Worm (Caenorhabditis elegans): ENCODE measurements around the gene C17C3.5.

Gene C17C3.5

DNA sequence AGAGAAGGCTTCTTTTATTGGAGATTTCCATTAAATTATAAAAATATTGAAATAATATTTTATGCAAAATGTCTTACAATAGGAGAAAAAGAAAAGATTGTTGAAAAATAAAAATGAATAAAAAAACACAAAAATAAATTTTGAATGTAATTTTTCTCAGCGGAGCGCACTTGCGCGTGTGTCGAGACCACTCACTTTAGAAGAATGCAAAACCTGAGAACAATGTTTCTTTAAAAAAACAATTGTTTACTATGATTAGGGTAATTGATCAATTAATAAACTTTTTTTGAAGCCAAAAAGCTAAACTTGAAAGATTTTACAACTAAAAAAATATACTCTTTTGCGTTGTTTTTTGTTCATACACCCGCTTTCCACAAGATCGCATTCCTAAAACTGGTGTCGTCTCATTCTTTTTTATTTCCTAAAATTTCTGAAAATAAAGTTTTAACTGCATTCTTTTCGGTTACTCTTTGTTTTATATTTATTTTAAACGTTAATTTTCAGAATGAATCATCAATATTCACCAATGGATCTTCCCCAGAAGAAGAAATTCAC, 42.7 kb downstream of the C17C3.5 start, which contains the start of gene ttc-4:
ttc-4 (plus strand) TSS at position 505 of the 555 bp plus-strand sequence.
- TF ChIP-seq nhr-21 (tag; optimal IDR thresholded peaks at IDR 0.05) (no peak), blmp-1 (tag; optimal IDR thresholded peaks at IDR 0.05; ENCODE audit: insufficient read depth) (no peak), fos-1 (tag; optimal IDR thresholded peaks at IDR 0.05) (peak; percentile 25), mbf-1 (tag; optimal IDR thresholded peaks at IDR 0.05) (no peak), nhr-129 (tag; optimal IDR thresholded peaks at IDR 0.05) (peak; percentile 27), Y55F3AM.14 (GFP tag; optimal IDR thresholded peaks at IDR 0.05) (no peak), lin-13 (GFP tag; optimal IDR thresholded peaks at IDR 0.05) (peak; percentile 27), nhr-6 (tag; optimal IDR thresholded peaks at IDR 0.05) (no peak), sma-3 (GFP tag; optimal IDR thresholded peaks at IDR 0.05) (peak; percentile 20), sma-9 (GFP tag; optimal IDR thresholded peaks at IDR 0.05) (no peak), sma-9 (tag; optimal IDR thresholded peaks at IDR 0.05) (no peak), R02D3.7 (tag; optimal IDR thresholded peaks at IDR 0.05) (no peak), snpc-4 (tag; optimal IDR thresholded peaks at IDR 0.05) (no peak), dmd-4 (tag; optimal IDR thresholded peaks at IDR 0.05) (no peak), aly-2 (tag; optimal IDR thresholded peaks at IDR 0.05) (no peak), crh-2 (tag; optimal IDR thresholded peaks at IDR 0.05) (peak; percentile 28), alr-1 (tag; optimal IDR thresholded peaks at IDR 0.05) (no peak), lin-39 (tag; optimal IDR thresholded peaks at IDR 0.05) (no peak), ceh-16 (tag; optimal IDR thresholded peaks at IDR 0.05) (no peak), peb-1 (tag; optimal IDR thresholded peaks at IDR 0.05) (no peak), nhr-25 (tag; optimal IDR thresholded peaks at IDR 0.05) (peak; percentile 22), unc-39 (tag; optimal IDR thresholded peaks at IDR 0.05) (no peak), gmeb-1 (tag; optimal IDR thresholded peaks at IDR 0.05) (no peak), nhr-77 (tag; optimal IDR thresholded peaks at IDR 0.05) (no peak), egl-27 (tag; optimal IDR thresholded peaks at IDR 0.05) (no peak), nhr-237 (tag; optimal IDR thresholded peaks at IDR 0.05) (no peak), unc-55 (GFP tag; optimal IDR thresholded peaks at IDR 0.05) (peak; percentile 76), ama-1 (optimal IDR thresholded peaks at IDR 0.05) (no peak), skn-1 (tag; optimal IDR thresholded peaks at IDR 0.05) (no peak), F13H6.1 (tag; optimal IDR thresholded peaks at IDR 0.05) (peak; percentile 4), mdl-1 (tag; optimal IDR thresholded peaks at IDR 0.05) (no peak), mab-5 (tag; optimal IDR thresholded peaks at IDR 0.05) (no peak), ZK546.5 (tag; optimal IDR thresholded peaks at IDR 0.05) (no peak), nhr-10 (tag; optimal IDR thresholded peaks at IDR 0.05) (no peak), zag-1 (tag; optimal IDR thresholded peaks at IDR 0.05) (no peak), nhr-11 (tag; optimal IDR thresholded peaks at IDR 0.05) (no peak), lsy-2 (tag; optimal IDR thresholded peaks at IDR 0.05) (peak in 1 of 2 experiments; percentile 66), ztf-11 (tag; optimal IDR thresholded peaks at IDR 0.05) (no peak), nhr-23 (tag; optimal IDR thresholded peaks at IDR 0.05) (no peak), C34F6.9 (tag; optimal IDR thresholded peaks at IDR 0.05) (peak; percentile 68), nhr-12 (tag; optimal IDR thresholded peaks at IDR 0.05) (no peak), ztf-1 (GFP tag; conservative IDR thresholded peaks at IDR 0.05) (no peak), unc-62 (GFP tag; optimal IDR thresholded peaks at IDR 0.05) (no peak), elt-3 (tag; optimal IDR thresholded peaks at IDR 0.05) (no peak), ceh-82 (tag; optimal IDR thresholded peaks at IDR 0.05) (no peak)

DNA sequence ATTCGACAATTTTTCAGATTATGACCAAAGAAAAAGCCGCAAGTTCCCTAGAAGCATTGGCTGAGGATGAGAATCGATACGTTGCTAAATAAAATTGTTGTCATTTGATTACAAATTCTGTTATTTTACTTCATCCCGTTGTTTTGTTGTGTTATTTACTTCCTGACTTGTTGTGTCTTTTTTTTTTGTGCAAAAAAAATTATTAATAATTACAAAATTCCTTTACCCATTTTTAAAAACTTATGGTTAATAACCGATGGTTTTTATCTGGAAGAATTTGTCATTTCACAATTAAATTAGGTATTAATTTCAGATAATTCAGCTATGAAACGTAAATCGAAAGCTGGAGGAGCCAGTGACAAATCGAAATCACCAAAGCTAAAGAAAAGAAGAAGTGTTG, 44.6 kb downstream of the C17C3.5 start, which contains the start of gene C17G10.1:
C17G10.1 (plus strand) TSS at position 301 of the 400 bp plus-strand sequence.
- TF ChIP-seq nhr-25 (tag; optimal IDR thresholded peaks at IDR 0.05), result no peak
